Worm (Caenorhabditis elegans): Measurements from ENCODE around the gene Y39E4A.1.

DNA sequence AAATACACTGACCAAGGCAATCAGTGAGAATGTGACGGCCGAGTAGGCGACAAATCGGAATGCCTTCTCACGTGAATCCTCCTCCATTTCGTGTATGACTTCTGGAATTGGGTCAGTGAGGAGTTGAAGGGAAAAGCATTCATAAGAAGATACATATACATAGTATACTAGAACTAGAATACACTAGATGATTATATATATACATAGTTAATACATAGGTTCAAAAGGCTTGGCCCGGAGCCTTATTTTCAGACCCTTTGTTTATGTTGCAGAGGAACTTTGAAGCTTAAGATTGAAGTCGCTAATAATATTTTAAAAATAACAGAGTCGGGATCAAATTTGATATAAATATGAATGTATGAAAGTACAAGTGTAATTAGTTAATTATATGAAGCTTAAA lies 42.4 kb downstream of the Y39E4A.1 start, which contains the start of gene col-97:
- TF ChIP-seq tra-4 (tag; optimal IDR thresholded peaks at IDR 0.05), result no peak
- TF ChIP-seq tbx-37 (GFP tag; conservative IDR thresholded peaks at IDR 0.05), result no peak
